Worm (Caenorhabditis elegans): ENCODE data around the gene F25H9.7.
"Not testable (repeated sequence)": the region's sequence is repeated elsewhere in the genome, so short reads cannot be mapped to it uniquely, and the experiment has no call there.

F25H9.7 gene

ce11 chrV:13468190-13468765 is at the start of gene F25H9.7, which contains the start of gene F25H9.6:
Gene F25H9.7 (plus strand): TSS chrV:13468376.
Gene F25H9.6 (minus strand): TSS chrV:13468361.
- TF ChIP-seq dao-5 (tag; optimal IDR thresholded peaks at IDR 0.05) (no peak), W03F9.2 (tag; optimal IDR thresholded peaks at IDR 0.05) (peak; percentile 73), him-1 (tag; optimal IDR thresholded peaks at IDR 0.05) (peak; percentile 80)

- TF ChIP-seq him-1 (tag; optimal IDR thresholded peaks at IDR 0.05): no peak
- no peak for TF ChIP-seq W03F9.2 (tag; optimal IDR thresholded peaks at IDR 0.05)
- no peak for TF ChIP-seq dao-5 (tag; optimal IDR thresholded peaks at IDR 0.05)
Measured at ce11 chrV:13420640-13421039, 47.5 kb upstream of the F25H9.7 start, which contains the start of gene srv-8. Gene srv-8 (minus strand): TSS chrV:13420740.

- TF ChIP-seq dao-5 (tag; optimal IDR thresholded peaks at IDR 0.05) (no peak), him-1 (tag; optimal IDR thresholded peaks at IDR 0.05) (no peak), W03F9.2 (tag; optimal IDR thresholded peaks at IDR 0.05) (no peak)
Measured at ce11 chrV:13421697-13422096, 46.5 kb upstream of the F25H9.7 start.

ce11 chrV:13423045-13423444 is 45.1 kb upstream of the F25H9.7 start, which contains the start of gene srv-9:
Gene srv-9 (minus strand): TSS chrV:13423145.
- no peak for TF ChIP-seq W03F9.2 (tag; optimal IDR thresholded peaks at IDR 0.05)

- TF ChIP-seq him-1 (tag; optimal IDR thresholded peaks at IDR 0.05) (no peak), W03F9.2 (tag; optimal IDR thresholded peaks at IDR 0.05) (no peak), dao-5 (tag; optimal IDR thresholded peaks at IDR 0.05) (no peak)
Measured at ce11 chrV:13423608-13424007, 44.6 kb upstream of the F25H9.7 start, which contains the start of gene srv-10. Gene srv-10 (plus strand): TSS chrV:13423908.

- no peak for TF ChIP-seq him-1 (tag; optimal IDR thresholded peaks at IDR 0.05)
- TF ChIP-seq dao-5 (tag; optimal IDR thresholded peaks at IDR 0.05): no peak
Measured at ce11 chrV:13426764-13427163, 41.4 kb upstream of the F25H9.7 start, which contains the start of gene srd-18. Gene srd-18 (minus strand): TSS chrV:13426864.

- TF ChIP-seq dao-5 (tag; optimal IDR thresholded peaks at IDR 0.05) (no peak), him-1 (tag; optimal IDR thresholded peaks at IDR 0.05) (no peak), W03F9.2 (tag; optimal IDR thresholded peaks at IDR 0.05) (no peak)
Measured at ce11 chrV:13427378-13427777, 40.8 kb upstream of the F25H9.7 start.

- TF ChIP-seq W03F9.2 (tag; optimal IDR thresholded peaks at IDR 0.05) (no peak), him-1 (tag; optimal IDR thresholded peaks at IDR 0.05) (no peak), dao-5 (tag; optimal IDR thresholded peaks at IDR 0.05) (no peak)
Measured at ce11 chrV:13428660-13429059, 39.5 kb upstream of the F25H9.7 start, which contains the start of gene srd-19. Gene srd-19 (minus strand): TSS chrV:13428760.

- TF ChIP-seq him-1 (tag; optimal IDR thresholded peaks at IDR 0.05) (no peak), W03F9.2 (tag; optimal IDR thresholded peaks at IDR 0.05) (no peak), dao-5 (tag; optimal IDR thresholded peaks at IDR 0.05) (no peak)
Measured at ce11 chrV:13432364-13432763, 35.8 kb upstream of the F25H9.7 start, which contains the start of gene srd-17. Gene srd-17 (minus strand): TSS chrV:13432714.

ce11 chrV:13437473-13438074 is 30.6 kb upstream of the F25H9.7 start, which contains the start of gene mes-4:
Gene mes-4 (minus strand): TSS chrV:13437545.
- no peak for TF ChIP-seq W03F9.2 (tag; optimal IDR thresholded peaks at IDR 0.05)
- no peak for TF ChIP-seq dao-5 (tag; optimal IDR thresholded peaks at IDR 0.05)
- no peak for TF ChIP-seq him-1 (tag; optimal IDR thresholded peaks at IDR 0.05)

ce11 chrV:13441661-13442060 is 26.5 kb upstream of the F25H9.7 start, which contains the start of gene col-162:
Gene col-162 (plus strand): TSS chrV:13441961.
- no peak for TF ChIP-seq dao-5 (tag; optimal IDR thresholded peaks at IDR 0.05)
- no peak for TF ChIP-seq W03F9.2 (tag; optimal IDR thresholded peaks at IDR 0.05)
- TF ChIP-seq him-1 (tag; optimal IDR thresholded peaks at IDR 0.05): no peak

ce11 chrV:13442819-13443218 is 25.4 kb upstream of the F25H9.7 start:
- TF ChIP-seq dao-5 (tag; optimal IDR thresholded peaks at IDR 0.05) (no peak), W03F9.2 (tag; optimal IDR thresholded peaks at IDR 0.05) (no peak), him-1 (tag; optimal IDR thresholded peaks at IDR 0.05) (no peak)

ce11 chrV:13443535-13443934 is 24.6 kb upstream of the F25H9.7 start, which contains the start of gene Y2H9A.6:
Gene Y2H9A.6 (plus strand): TSS chrV:13443835.
- TF ChIP-seq dao-5, him-1, W03F9.2 (tag; optimal IDR thresholded peaks at IDR 0.05): not testable (repeated sequence)

ce11 chrV:13445229-13445949 is 22.8 kb upstream of the F25H9.7 start, which contains the start of gene Y2H9A.4:
Gene Y2H9A.4 (plus strand): TSS chrV:13445899.
- TF ChIP-seq him-1 (tag; optimal IDR thresholded peaks at IDR 0.05): no peak
- TF ChIP-seq dao-5 (tag; optimal IDR thresholded peaks at IDR 0.05): no peak
- no peak for TF ChIP-seq W03F9.2 (tag; optimal IDR thresholded peaks at IDR 0.05)
